Fruit fly (Drosophila melanogaster) whole organism, wandering third instar larva: ENCODE results near the gene CG34244.

ENCODE experiments used
- Abd-B ChIP-seq: fragments of >200 bp; optimal IDR thresholded peaks from 2 replicates; lab custom pipeline; 2017; ENCODE audit warnings: missing biosample characterization, missing genetic modification characterization
- CG32264 ChIP-seq: fragments of 200-800 bp; sonication (Bioruptor generic); optimal IDR thresholded peaks from 2 replicates; lab custom pipeline; 2016; ENCODE audit warnings: missing biosample characterization, missing genetic modification characterization
- CG9705 ChIP-seq: fragments of 200-800 bp; sonication (Bioruptor generic); optimal IDR thresholded peaks from 2 replicates; lab custom pipeline; 2018; ENCODE audit warnings: missing biosample characterization, mild to moderate bottlenecking, missing genetic modification characterization
- CrebA ChIP-seq: fragments of 200-800 bp; sonication (Bioruptor generic); optimal IDR thresholded peaks from 2 replicates; lab custom pipeline; 2016; ENCODE audit warnings: missing biosample characterization, mild to moderate bottlenecking, missing genetic modification characterization, borderline replicate concordance
- Dfd ChIP-seq: fragments of >200 bp; optimal IDR thresholded peaks from 2 replicates; lab custom pipeline; 2017; ENCODE audit warnings: missing biosample characterization, missing genetic modification characterization
- Dif ChIP-seq: fragments of 200-275, 200-300 bp; sonication (Bioruptor generic); optimal IDR thresholded peaks from 2 replicates; lab custom pipeline; 2018; ENCODE audit warnings: missing biosample characterization, missing genetic modification characterization; ENCODE audit not compliant: partially characterized antibody
- GATAd ChIP-seq: sonication (Bioruptor generic); optimal IDR thresholded peaks from 2 replicates; lab custom pipeline; 2016; ENCODE audit warnings: missing biosample characterization, missing genetic modification characterization
- HLH106 ChIP-seq: fragments of 200-800 bp; optimal IDR thresholded peaks from 3 replicates; lab custom pipeline; 2019; ENCODE audit warnings: missing biosample characterization, mild to moderate bottlenecking, missing genetic modification characterization, moderate library complexity
- Hnf4 ChIP-seq: fragments of 200-800 bp; sonication (Bioruptor generic); optimal IDR thresholded peaks from 2 replicates; lab custom pipeline; 2016; ENCODE audit warnings: missing biosample characterization, mild to moderate bottlenecking, missing genetic modification characterization
- Hr78 ChIP-seq: fragments of >200 bp; optimal IDR thresholded peaks from 2 replicates; lab custom pipeline; 2017; ENCODE audit warnings: missing biosample characterization, missing genetic modification characterization
- Jra ChIP-seq: sonication (Bioruptor generic); optimal IDR thresholded peaks from 2 replicates; lab custom pipeline; 2016; ENCODE audit warnings: missing biosample characterization, missing genetic modification characterization
- Mio ChIP-seq: sonication (Bioruptor generic); optimal IDR thresholded peaks from 2 replicates; lab custom pipeline; 2016; ENCODE audit warnings: missing biosample characterization, missing genetic modification characterization
- Myc ChIP-seq: fragments of >200 bp; optimal IDR thresholded peaks from 2 replicates; lab custom pipeline; 2017
- N ChIP-seq: fragments of >200 bp; optimal IDR thresholded peaks from 2 replicates; lab custom pipeline; 2018; ENCODE audit warnings: missing biosample characterization, missing external identifiers, missing genetic modification characterization
- OdsH ChIP-seq: fragments of 200-800 bp; sonication (Bioruptor generic); optimal IDR thresholded peaks from 2 replicates; lab custom pipeline; 2016; ENCODE audit warnings: missing biosample characterization, mild to moderate bottlenecking, missing genetic modification characterization
- Rel ChIP-seq, 2 experiments: fragments of 200-800 bp; sonication (Bioruptor generic) in 1 of 2; optimal IDR thresholded peaks; 2 replicates in 1 of 2; 3 replicates in 1 of 2; lab custom pipeline; 2016 to 2019; ENCODE audit warnings: mild to moderate bottlenecking in 2 of 2, missing biosample characterization in 2 of 2, missing genetic modification characterization in 2 of 2, moderate library complexity in 1 of 2
- Sp1 ChIP-seq: fragments of 200-800 bp; sonication (Bioruptor generic); optimal IDR thresholded peaks from 3 replicates; lab custom pipeline; 2019; ENCODE audit warnings: missing biosample characterization, mild to moderate bottlenecking, missing genetic modification characterization, moderate library complexity
- Vsx2 ChIP-seq: fragments of 200-300, 225-300 bp; sonication (Bioruptor generic); optimal IDR thresholded peaks from 2 replicates; lab custom pipeline; 2018; ENCODE audit warnings: missing biosample characterization, missing genetic modification characterization; ENCODE audit not compliant: partially characterized antibody
- br ChIP-seq: fragments of 200-800 bp; sonication (Bioruptor generic); optimal IDR thresholded peaks from 2 replicates; lab custom pipeline; 2016; ENCODE audit warnings: missing biosample characterization, missing genetic modification characterization
- brk ChIP-seq: fragments of 200-800 bp; sonication (Bioruptor generic); optimal IDR thresholded peaks from 2 replicates; lab custom pipeline; 2016; ENCODE audit warnings: missing biosample characterization, mild to moderate bottlenecking, missing genetic modification characterization
- dl ChIP-seq, 2 experiments: fragments of 175-275, 200-275 bp in 1 of 2; fragments of 200-275 bp in 1 of 2; sonication (Bioruptor generic); optimal IDR thresholded peaks; lab custom pipeline; 2018; ENCODE audit warnings: mild to moderate bottlenecking in 2 of 2, missing biosample characterization in 2 of 2, missing genetic modification characterization in 2 of 2, moderate library complexity in 2 of 2; ENCODE audit not compliant: partially characterized antibody in 2 of 2, insufficient read depth in 1 of 2
- dmrt93B ChIP-seq: fragments of 200-800 bp; sonication (Bioruptor generic); optimal IDR thresholded peaks from 2 replicates; lab custom pipeline; 2018; ENCODE audit warnings: missing biosample characterization, mild to moderate bottlenecking, missing genetic modification characterization
- dsf ChIP-seq: sonication (Bioruptor generic); optimal IDR thresholded peaks from 2 replicates; lab custom pipeline; 2016; ENCODE audit warnings: missing biosample characterization, missing genetic modification characterization, borderline replicate concordance
- ey ChIP-seq: fragments of 200-800 bp; sonication (Bioruptor generic); optimal IDR thresholded peaks from 2 replicates; lab custom pipeline; 2016; ENCODE audit warnings: missing biosample characterization, missing genetic modification characterization
- foxo ChIP-seq, 2 experiments: fragments of 200-800 bp; sonication (Bioruptor generic); optimal IDR thresholded peaks; 2 replicates in 1 of 2; 3 replicates in 1 of 2; lab custom pipeline; 2016 to 2017; ENCODE audit warnings: missing biosample characterization in 2 of 2, missing genetic modification characterization in 2 of 2
- fru ChIP-seq: fragments of 200-800 bp; sonication (Bioruptor generic); optimal IDR thresholded peaks from 3 replicates; lab custom pipeline; 2016; ENCODE audit warnings: missing biosample characterization, mild to moderate bottlenecking, missing genetic modification characterization
- h ChIP-seq: fragments of 200-800 bp; sonication (Bioruptor generic); optimal IDR thresholded peaks from 3 replicates; lab custom pipeline; 2016; ENCODE audit warnings: missing biosample characterization, mild to moderate bottlenecking, missing genetic modification characterization
- lola ChIP-seq: fragments of >200 bp; optimal IDR thresholded peaks from 2 replicates; lab custom pipeline; 2017; ENCODE audit warnings: missing biosample characterization, missing genetic modification characterization
- pan ChIP-seq: fragments of >200 bp; optimal IDR thresholded peaks from 2 replicates; lab custom pipeline; 2017
- psq ChIP-seq: fragments of 200-800 bp; sonication (Bioruptor generic); optimal IDR thresholded peaks from 3 replicates; lab custom pipeline; 2017; ENCODE audit warnings: missing biosample characterization, mild to moderate bottlenecking, missing genetic modification characterization, moderate library complexity
- rgr ChIP-seq: fragments of 200-800 bp; sonication (Bioruptor generic); optimal IDR thresholded peaks from 3 replicates; lab custom pipeline; 2016; ENCODE audit warnings: missing biosample characterization, mild to moderate bottlenecking, missing genetic modification characterization
- sage ChIP-seq: fragments of 200-800 bp; sonication (Bioruptor generic); optimal IDR thresholded peaks from 2 replicates; lab custom pipeline; 2016; ENCODE audit warnings: missing biosample characterization, mild to moderate bottlenecking, missing genetic modification characterization
- sv ChIP-seq: fragments of 200-800 bp; sonication (Bioruptor generic); optimal IDR thresholded peaks from 3 replicates; lab custom pipeline; 2016; ENCODE audit warnings: missing biosample characterization, missing genetic modification characterization
- tai ChIP-seq: sonication (Bioruptor generic); optimal IDR thresholded peaks from 2 replicates; lab custom pipeline; 2016; ENCODE audit warnings: missing biosample characterization, missing genetic modification characterization
- woc ChIP-seq: sonication (Bioruptor generic); optimal IDR thresholded peaks from 2 replicates; lab custom pipeline; 2016; ENCODE audit warnings: missing biosample characterization, mild to moderate bottlenecking, missing genetic modification characterization

Gene CG34244

DNA sequence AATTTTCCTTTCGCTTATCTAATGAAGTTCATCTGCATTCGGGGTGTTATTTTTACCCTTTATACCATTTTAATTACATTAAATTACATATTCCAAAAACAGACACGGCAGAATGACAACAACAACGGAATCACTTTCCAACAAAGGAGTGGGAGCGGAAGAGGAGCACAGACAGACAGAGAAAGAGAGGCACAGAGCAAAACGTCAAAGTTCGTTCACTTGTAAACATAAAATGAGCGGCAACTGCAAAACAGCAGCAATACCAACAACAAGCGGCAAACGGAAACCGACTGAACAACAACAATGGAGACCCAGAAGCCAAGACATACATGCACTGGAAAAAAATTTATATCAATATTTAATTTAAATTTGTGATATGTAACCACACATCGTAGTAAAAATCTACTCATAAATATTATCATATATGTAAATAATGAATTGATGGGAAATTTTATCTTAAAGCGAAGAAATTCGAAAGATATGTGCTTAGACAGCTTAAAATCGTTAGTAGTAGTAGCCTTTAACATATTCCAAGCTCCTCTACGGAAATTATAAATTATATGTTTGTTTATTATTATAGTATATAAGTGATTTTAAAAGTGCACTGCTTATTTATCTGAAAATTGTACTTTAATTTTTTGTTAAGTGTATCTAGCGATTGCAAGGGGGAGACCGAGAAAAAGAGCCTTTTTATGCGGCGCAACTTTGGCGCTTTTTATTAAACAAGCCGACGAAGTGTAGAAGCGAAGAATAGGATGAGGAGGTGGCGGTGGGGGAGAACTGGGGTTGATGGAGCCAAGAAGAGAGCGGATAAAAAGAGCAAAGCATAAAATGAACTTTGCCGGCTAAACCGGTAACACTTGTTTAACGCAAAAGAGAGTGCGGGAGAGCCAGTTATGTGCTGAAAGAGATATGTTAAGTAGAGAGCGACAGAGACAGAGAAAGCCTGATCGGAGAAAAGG, 36.6 kb upstream of the CG34244 start:
- TF ChIP-seq sv (GFP tag; lab: Kevin White, UChicago): peak; percentile 67
- peak; percentile 82 for TF ChIP-seq brk (GFP tag; lab: Kevin White, UChicago)
- peak in 1 of 2 experiments; percentile 93 for TF ChIP-seq foxo (GFP tag; optimal IDR thresholded peaks at IDR 0.05; lab: Kevin White, UChicago)
- TF ChIP-seq tai (GFP tag; lab: Kevin White, UChicago): no peak
- peak; percentile 40 for TF ChIP-seq Vsx2 (GFP tag; lab: Kevin White, UChicago)
- TF ChIP-seq woc (GFP tag; lab: Kevin White, UChicago): peak; percentile 56
- TF ChIP-seq Hnf4 (GFP tag; lab: Kevin White, UChicago): peak; percentile 38
- no peak for TF ChIP-seq Mio (GFP tag; lab: Kevin White, UChicago)
- TF ChIP-seq N: no peak
- TF ChIP-seq fru (GFP tag; lab: Kevin White, UChicago): peak; percentile 90
- peak; percentile 20 for TF ChIP-seq CrebA (GFP tag; lab: Kevin White, UChicago)
- peak; percentile 91 for TF ChIP-seq rgr
- TF ChIP-seq Rel (GFP tag; optimal IDR thresholded peaks at IDR 0.05; lab: Kevin White, UChicago): peak; percentile 81
- no peak for TF ChIP-seq Rel (tag; optimal IDR thresholded peaks at IDR 0.05; lab: Kevin White, UChicago)
- peak; percentile 68 to 74 for TF ChIP-seq dl (GFP tag; optimal IDR thresholded peaks at IDR 0.05; lab: Kevin White, UChicago; ENCODE audit: insufficient read depth in 1 of 2, partially characterized antibody in 2 of 2)
- TF ChIP-seq ey: peak; percentile 58
- TF ChIP-seq h (GFP tag; lab: Kevin White, UChicago): peak; percentile 92
- TF ChIP-seq sage (GFP tag; lab: Kevin White, UChicago): no peak
- peak; percentile 92 for TF ChIP-seq dmrt93B
- TF ChIP-seq lola (GFP tag; lab: Kevin White, UChicago): no peak
- no peak for TF ChIP-seq pan (lab: Kevin White, UChicago)
- TF ChIP-seq CG9705 (GFP tag; lab: Kevin White, UChicago): peak; percentile 88
- peak; percentile 98 for TF ChIP-seq Sp1
- peak; percentile 94 for TF ChIP-seq OdsH
- peak; percentile 98 for TF ChIP-seq psq (GFP tag; lab: Kevin White, UChicago)
- TF ChIP-seq Hr78 (GFP tag; lab: Kevin White, UChicago): no peak
- no peak for TF ChIP-seq Abd-B (GFP tag; lab: Kevin White, UChicago)
- TF ChIP-seq Dfd (GFP tag; lab: Kevin White, UChicago): peak; percentile 55
- TF ChIP-seq HLH106 (tag; lab: Kevin White, UChicago): peak; percentile 72
- TF ChIP-seq Dif (GFP tag; lab: Kevin White, UChicago): peak; percentile 85
- peak; percentile 37 for TF ChIP-seq br (GFP tag; lab: Kevin White, UChicago)
- TF ChIP-seq dsf: no peak
- TF ChIP-seq Jra (GFP tag; lab: Kevin White, UChicago): peak; percentile 36
- TF ChIP-seq, all 38 proteins: peak for 23

DNA sequence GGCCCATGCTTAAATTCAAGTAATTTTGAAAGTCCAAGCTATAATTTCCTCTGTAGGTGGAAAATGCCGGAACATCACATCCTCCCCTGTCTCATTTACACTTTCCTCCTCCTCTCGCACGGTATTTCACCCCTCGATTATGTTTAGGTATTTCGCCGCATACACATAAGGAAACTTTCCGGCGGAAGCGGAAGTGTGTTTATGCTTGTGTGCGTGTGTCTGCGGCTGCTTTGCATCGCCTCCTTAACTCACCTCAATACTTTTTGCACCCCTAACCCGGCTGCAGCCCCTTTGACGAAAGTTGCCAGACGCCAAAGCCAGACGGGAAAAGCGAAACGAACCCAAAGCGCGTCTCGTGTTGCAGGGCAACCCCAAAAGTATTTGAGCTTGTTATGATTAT, 27.0 kb upstream of the CG34244 start:
- TF ChIP-seq ey (no peak), CG32264 (GFP tag; lab: Kevin White, UChicago) (no peak), dl (GFP tag; optimal IDR thresholded peaks at IDR 0.05; lab: Kevin White, UChicago; ENCODE audit: insufficient read depth in 1 of 2, partially characterized antibody in 2 of 2) (no peak), woc (GFP tag; lab: Kevin White, UChicago) (no peak), GATAd (GFP tag; lab: Kevin White, UChicago) (no peak), lola (GFP tag; lab: Kevin White, UChicago) (no peak), Hnf4 (GFP tag; lab: Kevin White, UChicago) (no peak), OdsH (no peak), brk (GFP tag; lab: Kevin White, UChicago) (no peak), Jra (GFP tag; lab: Kevin White, UChicago) (no peak)

DNA sequence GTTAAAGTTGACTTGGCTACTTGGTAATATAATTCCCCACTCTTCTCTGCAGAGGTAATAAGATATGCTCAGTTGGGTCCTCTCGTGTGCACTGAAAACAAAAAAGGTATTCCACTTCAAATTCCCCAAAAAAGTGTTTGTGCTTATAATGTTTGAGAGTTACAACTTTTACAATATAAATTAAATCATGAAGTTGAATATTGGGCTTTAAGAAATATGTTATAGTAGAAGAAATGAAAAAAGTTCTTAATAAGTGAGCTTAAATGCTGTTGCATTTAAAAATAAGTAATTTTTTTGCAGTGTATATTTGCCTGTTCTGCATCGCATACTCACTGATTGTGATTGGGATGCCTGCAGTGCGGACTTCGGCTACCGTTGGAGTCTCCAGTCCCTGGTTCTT, 17.7 kb upstream of the CG34244 start:
- no peak for TF ChIP-seq dl (GFP tag; optimal IDR thresholded peaks at IDR 0.05; lab: Kevin White, UChicago; ENCODE audit: insufficient read depth in 1 of 2, partially characterized antibody in 2 of 2)
- TF ChIP-seq fru (GFP tag; lab: Kevin White, UChicago): peak; percentile 66
- no peak for TF ChIP-seq sv (GFP tag; lab: Kevin White, UChicago)
- TF ChIP-seq Dif (GFP tag; lab: Kevin White, UChicago): no peak
- TF ChIP-seq foxo (GFP tag; optimal IDR thresholded peaks at IDR 0.05; lab: Kevin White, UChicago): peak in 1 of 2 experiments; percentile 52
- TF ChIP-seq Hnf4 (GFP tag; lab: Kevin White, UChicago): no peak
- peak; percentile 35 for TF ChIP-seq ey
- no peak for TF ChIP-seq tai (GFP tag; lab: Kevin White, UChicago)
- TF ChIP-seq rgr: peak; percentile 24
- TF ChIP-seq Vsx2 (GFP tag; lab: Kevin White, UChicago): no peak
- no peak for TF ChIP-seq Dfd (GFP tag; lab: Kevin White, UChicago)
- TF ChIP-seq br (GFP tag; lab: Kevin White, UChicago): peak; percentile 41
- TF ChIP-seq Hr78 (GFP tag; lab: Kevin White, UChicago): no peak
- TF ChIP-seq Myc (lab: Kevin White, UChicago): no peak
- peak; percentile 48 for TF ChIP-seq woc (GFP tag; lab: Kevin White, UChicago)
- peak; percentile 52 for TF ChIP-seq OdsH
- peak; percentile 24 for TF ChIP-seq dmrt93B
- TF ChIP-seq h (GFP tag; lab: Kevin White, UChicago): peak; percentile 72
- TF ChIP-seq N: no peak
- peak; percentile 27 for TF ChIP-seq psq (GFP tag; lab: Kevin White, UChicago)
- peak; percentile 67 for TF ChIP-seq HLH106 (tag; lab: Kevin White, UChicago)
- TF ChIP-seq CG9705 (GFP tag; lab: Kevin White, UChicago): peak; percentile 5
- peak; percentile 58 for TF ChIP-seq Sp1
- no peak for TF ChIP-seq brk (GFP tag; lab: Kevin White, UChicago)
- TF ChIP-seq CrebA (GFP tag; lab: Kevin White, UChicago): no peak
